Fruit fly (Drosophila melanogaster): Measurements from ENCODE around the gene Ndc80.

DNA sequence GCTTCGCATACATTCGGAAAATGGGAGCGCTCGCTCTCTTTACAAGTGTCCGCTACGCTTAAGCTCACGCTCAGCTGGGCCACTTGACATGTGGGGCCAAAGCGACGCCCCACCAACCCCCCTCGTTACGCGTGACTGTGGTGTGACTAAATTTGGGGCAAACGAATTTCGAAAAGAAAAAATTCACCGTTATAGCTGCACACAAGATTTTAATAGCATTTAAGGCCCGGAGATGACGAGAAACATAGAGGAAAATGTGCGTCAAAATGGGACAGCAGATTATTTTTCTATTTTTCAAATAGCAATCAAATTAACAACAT, 28.8 kb upstream of the Ndc80 start:
- no peak for TF ChIP-seq EcR (GFP tag; optimal IDR thresholded peaks at IDR 0.05)
- no peak for TF ChIP-seq pan (optimal IDR thresholded peaks at IDR 0.05)
- TF ChIP-seq usp (GFP tag; optimal IDR thresholded peaks at IDR 0.05): no peak
- TF ChIP-seq psq (optimal IDR thresholded peaks at IDR 0.05): no peak
